Fruit fly (Drosophila melanogaster): ENCODE measurements around the gene nAChRbeta3.

dm6 chr2L:516032-516993 lies 28.6 kb upstream of the nAChRbeta3 start:
- TF ChIP-seq CG15710 (tag; optimal IDR thresholded peaks at IDR 0.05) (peak; percentile 74), Pif1A (GFP tag; optimal IDR thresholded peaks at IDR 0.05) (peak; percentile 49), EcR (GFP tag; optimal IDR thresholded peaks at IDR 0.05) (no peak), CG12605 (GFP tag; IDR thresholded peaks at IDR 0.05) (no peak), CG4496 (GFP tag; IDR thresholded peaks at IDR 0.05) (peak; percentile 83), CG8301 (tag; optimal IDR thresholded peaks at IDR 0.05) (peak; percentile 67), CG10348 (GFP tag; IDR thresholded peaks at IDR 0.05) (no peak), rn (GFP tag; IDR thresholded peaks at IDR 0.05) (no peak)

All from whole organism, pupa.